Fruit fly (Drosophila melanogaster) whole organism, embryonic: Measurements from ENCODE around the gene Dmtn.

ENCODE experiments used
- Adf1 ChIP-seq: fragments of 200-800 bp; sonication (Bioruptor generic); IDR thresholded peaks from 2 replicates; pipeline ENCODE4 v1.3.6; 2022; ENCODE audit warnings: missing biosample characterization, missing genetic modification characterization
- Antp ChIP-seq: fragments of 200-800 bp; sonication (Bioruptor generic); optimal IDR thresholded peaks from 3 replicates; lab custom pipeline; 2016; ENCODE audit warnings: missing biosample characterization, missing genetic modification characterization
- B-H1 ChIP-seq: fragments of 200-800 bp; sonication (Bioruptor generic); IDR thresholded peaks from 3 replicates; pipeline ENCODE4 v1.3.6; 2022; ENCODE audit warnings: missing biosample characterization, missing genetic modification characterization
- BEAF-32 ChIP-seq: fragments of 200-800 bp; sonication (Bioruptor generic); optimal IDR thresholded peaks from 3 replicates; lab custom pipeline; 2017; ENCODE audit warnings: missing biosample characterization, missing genetic modification characterization, mild to moderate bottlenecking, moderate library complexity, missing genetic modification reagents
- CG10654 ChIP-seq: fragments of 200-800 bp; sonication (Bioruptor generic); optimal IDR thresholded peaks from 2 replicates; lab custom pipeline; 2016; ENCODE audit warnings: missing biosample characterization, missing genetic modification characterization
- CG12744 ChIP-seq: fragments of 200-800 bp; sonication (Bioruptor generic); optimal IDR thresholded peaks from 2 replicates; lab custom pipeline; 2016; ENCODE audit warnings: missing biosample characterization, missing genetic modification characterization
- CG12942 ChIP-seq: fragments of 200-800 bp; sonication (Bioruptor generic); optimal IDR thresholded peaks from 3 replicates; lab custom pipeline; 2016; ENCODE audit warnings: missing biosample characterization, missing genetic modification characterization
- CG13424 ChIP-seq: fragments of 200-800 bp; sonication (Bioruptor generic); optimal IDR thresholded peaks from 2 replicates; lab custom pipeline; 2019; ENCODE audit warnings: missing biosample characterization, mild to moderate bottlenecking, missing genetic modification characterization, moderate library complexity
- CG14441 ChIP-seq: fragments of 200-800 bp; sonication (Bioruptor generic); IDR thresholded peaks from 2 replicates; pipeline ENCODE4 v1.3.6; 2022; ENCODE audit warnings: missing biosample characterization, missing genetic modification characterization
- CG14860 ChIP-seq: fragments of 200-800 bp; sonication (Bioruptor generic); IDR thresholded peaks from 3 replicates; pipeline ENCODE4 v1.3.6; 2022; ENCODE audit warnings: missing biosample characterization, missing genetic modification characterization; ENCODE audit not compliant: partially characterized antibody
- CG15073 ChIP-seq: fragments of 200-800 bp; sonication (Bioruptor generic); optimal IDR thresholded peaks from 2 replicates; lab custom pipeline; 2016; ENCODE audit warnings: missing biosample characterization, missing genetic modification characterization
- CG1647 ChIP-seq: fragments of 200-800 bp; sonication (Bioruptor generic); optimal IDR thresholded peaks from 3 replicates; lab custom pipeline; 2016; ENCODE audit warnings: missing biosample characterization, missing genetic modification characterization
- CG16815 ChIP-seq: fragments of 200-800 bp; sonication (Bioruptor generic); optimal IDR thresholded peaks from 3 replicates; lab custom pipeline; 2017; ENCODE audit warnings: missing biosample characterization, mild to moderate bottlenecking, missing genetic modification characterization
- CG17912 ChIP-seq: fragments of 200-800 bp; sonication (Bioruptor generic); optimal IDR thresholded peaks from 2 replicates; lab custom pipeline; 2018; ENCODE audit warnings: missing biosample characterization, mild to moderate bottlenecking, missing genetic modification characterization
- CG1832 ChIP-seq: fragments of 200-800 bp; sonication (Bioruptor generic); optimal IDR thresholded peaks from 2 replicates; lab custom pipeline; 2017; ENCODE audit warnings: missing biosample characterization, mild to moderate bottlenecking, missing genetic modification characterization, inconsistent platforms
- CG30020 ChIP-seq: fragments of 200-800 bp; optimal IDR thresholded peaks from 2 replicates; lab custom pipeline; 2019; ENCODE audit warnings: missing biosample characterization, mild to moderate bottlenecking, missing genetic modification characterization, moderate library complexity
- CG31224 ChIP-seq: fragments of 200-800 bp; sonication (Bioruptor generic); IDR thresholded peaks from 2 replicates; pipeline ENCODE4 v1.3.6; 2022; ENCODE audit warnings: missing biosample characterization, missing genetic modification characterization
- CG3407 ChIP-seq: fragments of 200-800 bp; sonication (Bioruptor generic); optimal IDR thresholded peaks from 2 replicates; lab custom pipeline; 2018; ENCODE audit warnings: missing biosample characterization, mild to moderate bottlenecking, missing genetic modification characterization
- CG3838 ChIP-seq: fragments of 200-800 bp; sonication (Bioruptor generic); optimal IDR thresholded peaks from 3 replicates; lab custom pipeline; 2016; ENCODE audit warnings: missing biosample characterization, missing genetic modification characterization
- CG4424 ChIP-seq: fragments of 200-800 bp; sonication (Bioruptor generic); optimal IDR thresholded peaks from 3 replicates; lab custom pipeline; 2016; ENCODE audit warnings: missing biosample characterization, missing genetic modification characterization
- CG4820 ChIP-seq: fragments of 200-800 bp; sonication (Bioruptor generic); optimal IDR thresholded peaks from 3 replicates; lab custom pipeline; 2016; ENCODE audit warnings: missing biosample characterization, missing genetic modification characterization
- CG6683 ChIP-seq: fragments of 200-800 bp; sonication (Bioruptor generic); optimal IDR thresholded peaks from 2 replicates; lab custom pipeline; 2017; ENCODE audit warnings: missing biosample characterization, mild to moderate bottlenecking, missing genetic modification characterization, missing genetic modification reagents
- CG8359 ChIP-seq: fragments of 200-800 bp; sonication (Bioruptor generic); optimal IDR thresholded peaks from 2 replicates; lab custom pipeline; 2017; ENCODE audit warnings: missing biosample characterization, mild to moderate bottlenecking, missing genetic modification characterization, borderline replicate concordance
- CG9932 ChIP-seq: fragments of 200-800 bp; sonication (Bioruptor generic); IDR thresholded peaks from 2 replicates; pipeline ENCODE4 v1.3.6; 2022; ENCODE audit warnings: missing biosample characterization, missing genetic modification characterization
- Deaf1 ChIP-seq: fragments of 200-800 bp; optimal IDR thresholded peaks from 3 replicates; lab custom pipeline; 2019; ENCODE audit warnings: missing biosample characterization, mild to moderate bottlenecking, missing genetic modification characterization, moderate library complexity
- Dfd ChIP-seq, 2 experiments: fragments of >200 bp; optimal IDR thresholded peaks; 2 replicates each; lab custom pipeline; 2017; ENCODE audit warnings: missing biosample characterization in 2 of 2, missing genetic modification characterization in 2 of 2
- Dip2 ChIP-seq: fragments of 200-800 bp; sonication (Bioruptor generic); IDR thresholded peaks from 2 replicates; pipeline ENCODE4 v1.3.6; 2022; ENCODE audit warnings: missing biosample characterization, missing genetic modification characterization
- HLH4C ChIP-seq: fragments of 200-800 bp; sonication (Bioruptor generic); IDR thresholded peaks from 3 replicates; pipeline ENCODE4 v1.3.6; 2022; ENCODE audit warnings: missing biosample characterization, missing genetic modification characterization; ENCODE audit not compliant: partially characterized antibody
- Nf-YA ChIP-seq: fragments of 200-800 bp; sonication (Bioruptor generic); IDR thresholded peaks from 2 replicates; pipeline ENCODE4 v1.3.6; 2022; ENCODE audit warnings: missing biosample characterization, missing genetic modification characterization
- Oaz ChIP-seq: fragments of 200-800 bp; sonication (Bioruptor generic); IDR thresholded peaks from 2 replicates; pipeline ENCODE4 v1.3.6; 2022; ENCODE audit warnings: missing biosample characterization, missing genetic modification characterization
- Scr ChIP-seq: fragments of 200-800 bp; sonication (Bioruptor generic); IDR thresholded peaks from 2 replicates; pipeline ENCODE4 v1.3.6; 2022; ENCODE audit warnings: missing biosample characterization, missing genetic modification characterization; ENCODE audit not compliant: partially characterized antibody
- Sin3A ChIP-seq: fragments of >200 bp; optimal IDR thresholded peaks from 2 replicates; lab custom pipeline; 2018
- Sox102F ChIP-seq: fragments of 200-800 bp; sonication (Bioruptor generic); optimal IDR thresholded peaks from 2 replicates; lab custom pipeline; 2018; ENCODE audit warnings: missing biosample characterization, mild to moderate bottlenecking, missing genetic modification characterization, moderate library complexity
- abd-A ChIP-seq: fragments of 200-800 bp; sonication (Bioruptor generic); optimal IDR thresholded peaks from 3 replicates; lab custom pipeline; 2019; ENCODE audit warnings: missing biosample characterization, mild to moderate bottlenecking, missing genetic modification characterization, moderate library complexity
- ash1 ChIP-seq: fragments of 200-800 bp; sonication (Bioruptor generic); optimal IDR thresholded peaks from 2 replicates; lab custom pipeline; 2018; ENCODE audit warnings: missing biosample characterization, mild to moderate bottlenecking, missing genetic modification characterization
- ato ChIP-seq: fragments of 200-800 bp; sonication (Bioruptor generic); IDR thresholded peaks from 2 replicates; pipeline ENCODE4 v1.3.6; 2022; ENCODE audit warnings: missing biosample characterization, missing genetic modification characterization; ENCODE audit not compliant: partially characterized antibody
- bowl ChIP-seq: fragments of 200-800 bp; sonication (Bioruptor generic); IDR thresholded peaks from 2 replicates; pipeline ENCODE4 v1.3.6; 2022; ENCODE audit warnings: missing biosample characterization, missing genetic modification characterization
- cato ChIP-seq: fragments of 200-800 bp; sonication (Bioruptor generic); optimal IDR thresholded peaks from 2 replicates; lab custom pipeline; 2016; ENCODE audit warnings: missing biosample characterization, missing genetic modification characterization, borderline replicate concordance
- corto ChIP-seq: fragments of 200-800 bp; sonication (Bioruptor generic); optimal IDR thresholded peaks from 2 replicates; lab custom pipeline; 2016; ENCODE audit warnings: missing biosample characterization, mild to moderate bottlenecking, missing genetic modification characterization, moderate library complexity
- fd102C ChIP-seq: fragments of 200-800 bp; sonication (Bioruptor generic); optimal IDR thresholded peaks from 2 replicates; lab custom pipeline; 2018; ENCODE audit warnings: missing biosample characterization, mild to moderate bottlenecking, missing genetic modification characterization, moderate library complexity
- gce ChIP-seq: fragments of 200-800 bp; sonication (Bioruptor generic); IDR thresholded peaks from 3 replicates; pipeline ENCODE4 v1.3.6; 2022; ENCODE audit warnings: missing biosample characterization, missing genetic modification characterization
- mam ChIP-seq: fragments of 200-800 bp; sonication (Bioruptor generic); optimal IDR thresholded peaks from 3 replicates; lab custom pipeline; 2016; ENCODE audit warnings: missing biosample characterization, missing genetic modification characterization
- pb ChIP-seq: fragments of 200-800 bp; sonication (Bioruptor generic); optimal IDR thresholded peaks from 3 replicates; lab custom pipeline; 2016; ENCODE audit warnings: missing biosample characterization, missing genetic modification characterization
- peb ChIP-seq: fragments of 200-800 bp; sonication (Bioruptor generic); IDR thresholded peaks from 2 replicates; pipeline ENCODE4 v1.3.6; 2022; ENCODE audit warnings: missing biosample characterization, missing genetic modification characterization
- run ChIP-seq: fragments of 200-800 bp; sonication (Bioruptor generic); optimal IDR thresholded peaks from 3 replicates; lab custom pipeline; 2018; ENCODE audit warnings: missing biosample characterization, mild to moderate bottlenecking, missing genetic modification characterization
- sd ChIP-seq: fragments of 200-800 bp; sonication (Bioruptor generic); optimal IDR thresholded peaks from 3 replicates; lab custom pipeline; 2018; ENCODE audit warnings: missing biosample characterization, mild to moderate bottlenecking, missing genetic modification characterization, moderate library complexity
- sob ChIP-seq: fragments of 200-800 bp; sonication (Bioruptor generic); IDR thresholded peaks from 2 replicates; pipeline ENCODE4 v1.3.6; 2022; ENCODE audit warnings: missing biosample characterization, missing genetic modification characterization
- sr ChIP-seq: fragments of 200-800 bp; sonication (Bioruptor generic); IDR thresholded peaks from 3 replicates; pipeline ENCODE4 v1.3.6; 2022; ENCODE audit warnings: missing biosample characterization, missing genetic modification characterization
- tap ChIP-seq: fragments of 200-800 bp; optimal IDR thresholded peaks from 3 replicates; lab custom pipeline; 2019; ENCODE audit warnings: missing biosample characterization, mild to moderate bottlenecking, missing genetic modification characterization, moderate library complexity
- ttk ChIP-seq: fragments of 200-800 bp; sonication (Bioruptor generic); IDR thresholded peaks from 2 replicates; pipeline ENCODE4 v2.1.2; 2022; ENCODE audit warnings: missing biosample characterization, missing genetic modification characterization
- usp ChIP-seq: fragments of >200 bp; optimal IDR thresholded peaks from 2 replicates; lab custom pipeline; 2017; ENCODE audit warnings: missing biosample characterization, missing genetic modification characterization

Dmtn gene

dm6 chr3R:6416242-6416641 lies 10.5 kb upstream of the Dmtn start (continued):
- TF ChIP-seq run (peak; percentile 35), cato (no peak), CG1832 (GFP tag; lab: Kevin White, UChicago) (no peak), usp (GFP tag; lab: Kevin White, UChicago) (no peak), ato (GFP tag; lab: Robert Waterston, UW) (no peak), sd (tag; lab: Kevin White, UChicago) (peak; percentile 52), Dip2 (no peak), Nf-YA (GFP tag; lab: Robert Waterston, UW) (peak; percentile 64; the same call in 1 of the 2 replicates), mam (GFP tag; lab: Kevin White, UChicago) (peak; percentile 75), peb (GFP tag; lab: Robert Waterston, UW) (peak; percentile 54; the same call in 1 of the 2 replicates), corto (no peak), CG3838 (GFP tag; lab: Kevin White, UChicago) (peak; percentile 26), CG6683 (peak; percentile 60), CG3407 (GFP tag; lab: Kevin White, UChicago) (peak; percentile 35), Sin3A (lab: Kevin White, UChicago) (no peak), Oaz (peak; percentile 60; the same call in 1 of the 2 replicates), Antp (GFP tag; lab: Kevin White, UChicago) (peak; percentile 83), CG15073 (GFP tag; lab: Kevin White, UChicago) (no peak), abd-A (tag; lab: Kevin White, UChicago) (no peak), B-H1 (GFP tag; lab: Robert Waterston, UW) (peak; percentile 74), sr (GFP tag; lab: Robert Waterston, UW) (peak; percentile 61; the same call in 2 of the 3 replicates), Adf1 (GFP tag; lab: Robert Waterston, UW) (peak; percentile 49), BEAF-32 (GFP tag; lab: Kevin White, UChicago) (no peak), ttk (GFP tag; lab: Robert Waterston, UW) (peak; percentile 79), CG9932 (peak; percentile 73), fd102C (GFP tag; lab: Kevin White, UChicago) (no peak), CG10654 (GFP tag; lab: Kevin White, UChicago) (peak; percentile 71), gce (GFP tag; lab: Robert Waterston, UW) (peak; percentile 60; the same call in 2 of the 3 replicates), CG30020 (tag; lab: Kevin White, UChicago) (no peak), CG14860 (GFP tag; lab: Robert Waterston, UW) (no peak), tap (tag; lab: Kevin White, UChicago) (peak; percentile 36), HLH4C (GFP tag; lab: Robert Waterston, UW) (no peak), CG17912 (GFP tag; lab: Kevin White, UChicago) (no peak), Sox102F (GFP tag; lab: Kevin White, UChicago) (peak; percentile 69), CG13424 (tag; lab: Kevin White, UChicago) (peak; percentile 68), Dfd (GFP tag; optimal IDR thresholded peaks at IDR 0.05; lab: Kevin White, UChicago) (no peak), CG4820 (GFP tag; lab: Kevin White, UChicago) (peak; percentile 52), Scr (no peak), ash1 (peak; percentile 57), CG16815 (peak; percentile 46), CG14441 (GFP tag; lab: Robert Waterston, UW) (peak; percentile 79), bowl (GFP tag; lab: Robert Waterston, UW) (peak; percentile 7; the same call in 1 of the 2 replicates), CG12942 (GFP tag; lab: Kevin White, UChicago) (peak; percentile 26), CG1647 (GFP tag; lab: Kevin White, UChicago) (peak; percentile 46), CG4424 (GFP tag; lab: Kevin White, UChicago) (peak; percentile 56), sob (GFP tag; lab: Robert Waterston, UW) (peak; percentile 88), CG12744 (GFP tag; lab: Kevin White, UChicago) (peak; percentile 51), CG8359 (GFP tag; lab: Kevin White, UChicago) (peak; percentile 10), pb (GFP tag; lab: Kevin White, UChicago) (peak; percentile 89), Deaf1 (tag; lab: Kevin White, UChicago) (peak; percentile 61), CG31224 (GFP tag; lab: Robert Waterston, UW) (peak; percentile 62)
